Worm (Caenorhabditis elegans) whole organism, early embryonic: ENCODE measurements around the gene T06D8.9.

Experiments
- F13C5.2 ChIP-seq: sonication (generic microtip); optimal IDR thresholded peaks from 2 replicates; lab custom pipeline; 2017; ENCODE audit warnings: mild to moderate bottlenecking, missing genetic modification characterization, inconsistent platforms, missing compliant biosample characterization
- aly-1 ChIP-seq: sonication (generic microtip); optimal IDR thresholded peaks from 2 replicates; lab custom pipeline; 2016; ENCODE audit warnings: missing genetic modification characterization, missing compliant biosample characterization
- ama-1 ChIP-seq: fragments of 150-350 bp; optimal IDR thresholded peaks from 2 replicates; lab custom pipeline; 2014
- ceh-36 ChIP-seq: sonication (generic microtip); optimal IDR thresholded peaks from 2 replicates; lab custom pipeline; 2016; ENCODE audit warnings: missing genetic modification characterization, inconsistent platforms, missing compliant biosample characterization
- hmbx-1 ChIP-seq: sonication (generic microtip); optimal IDR thresholded peaks from 2 replicates; lab custom pipeline; 2016; ENCODE audit warnings: mild to moderate bottlenecking, missing genetic modification characterization, missing compliant biosample characterization
- hmg-4 ChIP-seq: fragments of 200-800 bp; sonication (Bioruptor generic); optimal IDR thresholded peaks from 2 replicates; lab custom pipeline; 2018; ENCODE audit warnings: mild to moderate bottlenecking, missing genetic modification characterization, missing compliant biosample characterization
- pes-1 ChIP-seq: fragments of 200-800 bp; sonication (Bioruptor generic); IDR thresholded peaks from 2 replicates; pipeline ENCODE4 v1.3.6; 2022; ENCODE audit warnings: missing genetic modification reagents, missing genetic modification characterization, missing compliant biosample characterization
- scrt-1 ChIP-seq: fragments of 200-800 bp; sonication (Bioruptor generic); IDR thresholded peaks from 2 replicates; pipeline ENCODE4 v1.3.6; 2022; ENCODE audit warnings: missing genetic modification characterization, missing compliant biosample characterization
- sea-1 ChIP-seq: fragments of 200-800 bp; sonication (Bioruptor generic); conservative IDR thresholded peaks from 2 replicates; pipeline ENCODE4 v1.3.6; 2022; ENCODE audit warnings: missing genetic modification characterization, missing compliant biosample characterization
- tbx-37 ChIP-seq: fragments of 200-800 bp; sonication (Bioruptor generic); conservative IDR thresholded peaks from 2 replicates; pipeline ENCODE4 v1.3.6; 2022; ENCODE audit warnings: missing genetic modification reagents, missing genetic modification characterization, missing compliant biosample characterization
- tra-4 ChIP-seq: sonication (generic microtip); optimal IDR thresholded peaks from 2 replicates; lab custom pipeline; 2017; ENCODE audit warnings: missing genetic modification characterization, missing compliant biosample characterization

ce11 chrII:11281177-11281576, 41.8 kb downstream of the T06D8.9 start:
- no peak for TF ChIP-seq hmg-4 (GFP tag; lab: Kevin White, UChicago)
- no peak for TF ChIP-seq pes-1
- TF ChIP-seq aly-1 (tag; lab: Kevin White, UChicago), result no peak
- TF ChIP-seq sea-1, result no peak
- TF ChIP-seq tbx-37 (GFP tag; lab: Robert Waterston, UW), result no peak
- no peak for TF ChIP-seq hmbx-1 (tag; lab: Kevin White, UChicago)
- TF ChIP-seq ceh-36 (tag; lab: Kevin White, UChicago), result no peak
- TF ChIP-seq ama-1, result no peak
- TF ChIP-seq F13C5.2 (tag; lab: Kevin White, UChicago), result no peak
- TF ChIP-seq scrt-1, result no peak
- TF ChIP-seq tra-4 (tag; lab: Kevin White, UChicago), result no peak
